Worm (Caenorhabditis elegans): ENCODE measurements around the gene C10C6.3.

C10C6.3 gene

ce11 chrIV:11433709-11434108, 31.3 kb downstream of the C10C6.3 start (continued):
- TF ChIP-seq sea-2 (GFP tag; optimal IDR thresholded peaks at IDR 0.05) (no peak), hmg-11 (tag; optimal IDR thresholded peaks at IDR 0.05) (peak; percentile 76), skn-1 (tag; optimal IDR thresholded peaks at IDR 0.05) (no peak), nhr-11 (tag; optimal IDR thresholded peaks at IDR 0.05) (no peak), tbx-2 (tag; optimal IDR thresholded peaks at IDR 0.05) (peak; percentile 41), nhr-25 (tag; optimal IDR thresholded peaks at IDR 0.05) (peak; percentile 23), nfya-1 (tag; optimal IDR thresholded peaks at IDR 0.05; ENCODE audit: insufficient read depth) (peak; percentile 76), ceh-16 (tag; optimal IDR thresholded peaks at IDR 0.05) (no peak), ceh-9 (tag; optimal IDR thresholded peaks at IDR 0.05) (no peak), nhr-23 (tag; optimal IDR thresholded peaks at IDR 0.05) (peak; percentile 30), jun-1 (tag; optimal IDR thresholded peaks at IDR 0.05) (peak; percentile 25), lin-15B (tag; optimal IDR thresholded peaks at IDR 0.05) (peak; percentile 69), snpc-4 (tag; optimal IDR thresholded peaks at IDR 0.05) (peak; percentile 58), nhr-77 (tag; optimal IDR thresholded peaks at IDR 0.05) (no peak), nhr-76 (tag; optimal IDR thresholded peaks at IDR 0.05) (no peak), ama-1 (optimal IDR thresholded peaks at IDR 0.05) (no peak), mml-1 (tag; optimal IDR thresholded peaks at IDR 0.05) (no peak), fkh-2 (tag; optimal IDR thresholded peaks at IDR 0.05) (no peak)

ce11 chrIV:11431448-11431847, 33.6 kb downstream of the C10C6.3 start:
- TF ChIP-seq ceh-9 (tag; optimal IDR thresholded peaks at IDR 0.05): no peak
- no peak for TF ChIP-seq nhr-237 (tag; optimal IDR thresholded peaks at IDR 0.05)
- TF ChIP-seq ama-1 (optimal IDR thresholded peaks at IDR 0.05): no peak

DNA sequence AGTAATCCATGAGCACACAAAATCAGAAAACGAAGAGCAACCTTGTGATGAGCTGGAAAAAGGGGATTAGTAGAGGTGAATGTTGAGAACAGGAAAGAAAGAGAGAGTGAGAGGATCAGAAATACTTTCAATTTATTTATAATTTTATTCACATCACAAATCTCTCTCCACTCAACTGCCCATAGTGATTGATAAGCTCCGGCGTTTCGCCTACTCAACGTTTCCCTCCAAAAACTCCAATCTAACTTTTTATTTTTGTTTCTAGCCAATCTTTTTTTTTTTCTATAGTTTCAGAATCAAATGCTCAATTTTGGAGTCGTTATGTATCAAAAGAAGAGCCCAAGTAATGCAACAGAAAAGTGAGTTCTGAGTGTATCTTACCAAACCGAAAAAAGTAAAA, 39.6 kb downstream of the C10C6.3 start, which contains the start of gene kin-4:
kin-4 (plus strand) TSS at position 301 of the 400 bp plus-strand sequence.
- TF ChIP-seq elt-3 (tag; optimal IDR thresholded peaks at IDR 0.05): no peak
- TF ChIP-seq nhr-67 (tag; optimal IDR thresholded peaks at IDR 0.05): no peak
- TF ChIP-seq aly-2 (tag; optimal IDR thresholded peaks at IDR 0.05): no peak
- TF ChIP-seq daf-12 (tag; optimal IDR thresholded peaks at IDR 0.05): no peak
- no peak for TF ChIP-seq sea-2 (GFP tag; optimal IDR thresholded peaks at IDR 0.05)
- no peak for TF ChIP-seq ztf-11 (tag; optimal IDR thresholded peaks at IDR 0.05)
- no peak for TF ChIP-seq fkh-2 (tag; optimal IDR thresholded peaks at IDR 0.05)
- no peak for TF ChIP-seq tbx-2 (tag; optimal IDR thresholded peaks at IDR 0.05)
- TF ChIP-seq pha-4 (tag; optimal IDR thresholded peaks at IDR 0.05): no peak
- no peak for TF ChIP-seq nhr-43 (tag; optimal IDR thresholded peaks at IDR 0.05; ENCODE audit: poor library complexity, severe bottlenecking)
- TF ChIP-seq snpc-4 (tag; optimal IDR thresholded peaks at IDR 0.05): no peak
- no peak for TF ChIP-seq nfya-1 (tag; optimal IDR thresholded peaks at IDR 0.05; ENCODE audit: insufficient read depth)
- TF ChIP-seq mdl-1 (tag; optimal IDR thresholded peaks at IDR 0.05): no peak
- TF ChIP-seq nhr-12 (tag; optimal IDR thresholded peaks at IDR 0.05): no peak
- no peak for TF ChIP-seq unc-62 (GFP tag; optimal IDR thresholded peaks at IDR 0.05)
- no peak for TF ChIP-seq R02D3.7 (tag; optimal IDR thresholded peaks at IDR 0.05)

- no peak for TF ChIP-seq snpc-4 (tag; optimal IDR thresholded peaks at IDR 0.05)
- TF ChIP-seq nhr-23 (tag; optimal IDR thresholded peaks at IDR 0.05): no peak
- no peak for TF ChIP-seq lsy-12 (tag; optimal IDR thresholded peaks at IDR 0.05)
- TF ChIP-seq nhr-11 (tag; optimal IDR thresholded peaks at IDR 0.05): no peak
- TF ChIP-seq lin-39 (tag; optimal IDR thresholded peaks at IDR 0.05): no peak
- TF ChIP-seq zag-1 (tag; optimal IDR thresholded peaks at IDR 0.05): no peak
- no peak for TF ChIP-seq aly-2 (tag; optimal IDR thresholded peaks at IDR 0.05)
- no peak for TF ChIP-seq nhr-25 (tag; optimal IDR thresholded peaks at IDR 0.05)
- TF ChIP-seq nhr-28 (tag; optimal IDR thresholded peaks at IDR 0.05): no peak
- TF ChIP-seq ZK546.5 (tag; optimal IDR thresholded peaks at IDR 0.05): no peak
- TF ChIP-seq sea-2 (GFP tag; optimal IDR thresholded peaks at IDR 0.05): no peak
- no peak for TF ChIP-seq hmg-11 (tag; optimal IDR thresholded peaks at IDR 0.05)
- no peak for TF ChIP-seq unc-62 (GFP tag; optimal IDR thresholded peaks at IDR 0.05)
- TF ChIP-seq egl-5 (tag; optimal IDR thresholded peaks at IDR 0.05): no peak
- no peak for TF ChIP-seq unc-39 (tag; optimal IDR thresholded peaks at IDR 0.05)
Measured at ce11 chrIV:11424830-11425229, 40.2 kb downstream of the C10C6.3 start, which contains the start of gene F22B3.8. TSS of gene F22B3.8 (minus strand) at chrIV:11424930.
